Fruit fly (Drosophila melanogaster): ENCODE results near the gene TTLL4B.

The TTLL4B gene

dm6 chr2L:3862437-3863041 is at the start of gene TTLL4B:
TSS of gene TTLL4B (plus strand) at chr2L:3862668.
- TF ChIP-seq Rel (GFP tag; optimal IDR thresholded peaks at IDR 0.05): no peak
- peak; percentile 45 for TF ChIP-seq Rel (tag; optimal IDR thresholded peaks at IDR 0.05)
- TF ChIP-seq Hr83 (GFP tag; optimal IDR thresholded peaks at IDR 0.05; ENCODE audit: poor library complexity, severe bottlenecking): no peak

DNA sequence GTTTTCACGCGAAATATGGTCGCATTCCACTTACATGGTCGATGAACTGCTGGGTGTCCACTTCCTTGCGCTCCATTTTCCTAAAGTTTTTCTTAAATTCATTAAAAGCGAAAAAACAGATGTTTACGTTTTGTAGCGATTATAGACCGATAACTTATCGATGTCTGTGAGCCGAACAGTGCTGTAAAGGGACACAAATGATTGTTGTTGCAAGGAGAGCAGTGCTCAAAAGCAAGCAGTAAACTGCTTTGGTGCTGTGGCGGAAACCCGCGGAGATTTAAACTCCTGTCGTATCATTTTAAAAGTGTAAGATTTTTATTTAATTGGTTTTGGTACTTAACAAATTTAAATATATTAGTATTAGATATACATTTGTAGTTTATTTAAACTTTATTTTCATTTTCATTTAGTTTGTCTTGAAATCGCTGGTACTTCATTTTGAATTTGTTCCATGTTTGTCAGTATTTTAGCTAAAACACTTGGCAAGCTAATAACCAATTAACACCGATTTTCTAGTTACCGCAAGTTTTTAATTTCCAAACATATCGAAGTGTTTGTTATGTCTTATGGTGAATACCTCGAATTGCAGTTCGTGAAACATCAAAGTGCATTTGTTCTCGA is 49.1 kb upstream of the TTLL4B start, which contains the start of gene CG3407:
TSS of gene CG3407 (minus strand) at position 156 of the 621 bp plus-strand sequence.
- TF ChIP-seq Myc (optimal IDR thresholded peaks at IDR 0.05) (peak; percentile 56), CrebA (GFP tag; optimal IDR thresholded peaks at IDR 0.05; ENCODE audit: borderline replicate concordance) (no peak), tai (GFP tag; optimal IDR thresholded peaks at IDR 0.05) (peak; percentile 51), Hnf4 (GFP tag; optimal IDR thresholded peaks at IDR 0.05) (peak; percentile 70), Vsx2 (GFP tag; optimal IDR thresholded peaks at IDR 0.05; ENCODE audit: partially characterized antibody) (no peak), GATAd (GFP tag; optimal IDR thresholded peaks at IDR 0.05) (peak; percentile 81), sv (GFP tag; optimal IDR thresholded peaks at IDR 0.05) (peak; percentile 66), fru (GFP tag; optimal IDR thresholded peaks at IDR 0.05) (peak; percentile 10), foxo (GFP tag; optimal IDR thresholded peaks at IDR 0.05) (peak in 1 of 2 experiments; percentile 15), Mio (GFP tag; optimal IDR thresholded peaks at IDR 0.05) (no peak), N (GFP tag; optimal IDR thresholded peaks at IDR 0.05) (peak; percentile 69)

DNA sequence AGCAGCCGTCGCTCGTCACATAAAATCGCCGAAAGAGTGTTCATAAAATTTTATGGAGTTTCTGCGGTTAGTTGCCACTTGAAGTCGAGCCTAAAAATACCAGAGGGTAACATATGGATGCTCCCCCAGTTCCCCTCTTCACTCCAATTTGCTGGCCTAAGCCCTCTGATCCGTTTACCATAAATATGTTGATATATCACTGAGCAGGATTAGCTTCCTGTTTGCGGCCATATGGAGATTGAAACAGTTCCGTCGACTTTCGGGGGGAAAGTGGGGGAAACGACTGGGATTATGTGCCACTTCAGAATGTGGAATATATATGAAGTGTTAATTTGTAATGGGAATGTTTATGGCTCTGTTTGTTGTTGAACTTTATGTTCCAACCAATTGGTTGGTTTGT is 48.3 kb upstream of the TTLL4B start:
- TF ChIP-seq dsf (GFP tag; optimal IDR thresholded peaks at IDR 0.05; ENCODE audit: borderline replicate concordance) (no peak), dmrt93B (GFP tag; optimal IDR thresholded peaks at IDR 0.05) (no peak), psq (GFP tag; optimal IDR thresholded peaks at IDR 0.05) (no peak), Abd-B (GFP tag; optimal IDR thresholded peaks at IDR 0.05) (no peak), Vsx2 (GFP tag; optimal IDR thresholded peaks at IDR 0.05; ENCODE audit: partially characterized antibody) (no peak), ey (GFP tag; optimal IDR thresholded peaks at IDR 0.05) (no peak), HLH106 (tag; optimal IDR thresholded peaks at IDR 0.05) (no peak), rgr (GFP tag; optimal IDR thresholded peaks at IDR 0.05) (no peak), br (GFP tag; optimal IDR thresholded peaks at IDR 0.05) (no peak), N (GFP tag; optimal IDR thresholded peaks at IDR 0.05) (no peak), Sp1 (GFP tag; optimal IDR thresholded peaks at IDR 0.05) (no peak), foxo (GFP tag; optimal IDR thresholded peaks at IDR 0.05) (no peak), Myc (optimal IDR thresholded peaks at IDR 0.05) (no peak), woc (GFP tag; optimal IDR thresholded peaks at IDR 0.05) (no peak), pan (optimal IDR thresholded peaks at IDR 0.05) (no peak), h (GFP tag; optimal IDR thresholded peaks at IDR 0.05) (no peak), usp (GFP tag; optimal IDR thresholded peaks at IDR 0.05) (no peak), sv (GFP tag; optimal IDR thresholded peaks at IDR 0.05) (no peak)

DNA sequence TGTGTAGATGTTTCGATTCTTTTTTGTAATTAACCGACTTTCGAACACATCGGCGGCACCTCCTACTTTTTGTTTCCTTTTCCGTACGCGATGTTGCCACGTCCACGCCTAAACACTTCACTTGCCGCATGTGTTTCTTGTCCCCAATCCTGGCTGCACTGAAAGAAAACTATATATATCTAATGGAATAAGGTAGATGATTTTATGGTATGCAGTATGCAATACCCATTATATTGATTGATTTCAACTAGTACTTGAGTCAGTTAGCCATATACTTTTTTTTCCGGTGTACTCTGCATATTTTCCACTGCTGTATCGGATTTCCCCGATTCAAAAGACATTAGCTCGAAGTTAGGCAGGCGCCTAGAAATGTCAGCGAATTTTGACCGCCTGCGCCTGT is 43.6 kb upstream of the TTLL4B start:
- TF ChIP-seq Dif (GFP tag; optimal IDR thresholded peaks at IDR 0.05; ENCODE audit: partially characterized antibody) (no peak), pan (optimal IDR thresholded peaks at IDR 0.05) (no peak), psq (GFP tag; optimal IDR thresholded peaks at IDR 0.05) (no peak), Jra (GFP tag; optimal IDR thresholded peaks at IDR 0.05) (no peak), Vsx2 (GFP tag; optimal IDR thresholded peaks at IDR 0.05; ENCODE audit: partially characterized antibody) (no peak), tai (GFP tag; optimal IDR thresholded peaks at IDR 0.05) (no peak), Hr78 (GFP tag; optimal IDR thresholded peaks at IDR 0.05) (no peak), dl (GFP tag; optimal IDR thresholded peaks at IDR 0.05; ENCODE audit: insufficient read depth in 1 of 2, partially characterized antibody in 2 of 2) (no peak), br (GFP tag; optimal IDR thresholded peaks at IDR 0.05) (no peak), Hr83 (GFP tag; optimal IDR thresholded peaks at IDR 0.05; ENCODE audit: poor library complexity, severe bottlenecking) (no peak), rgr (GFP tag; optimal IDR thresholded peaks at IDR 0.05) (no peak), lola (GFP tag; optimal IDR thresholded peaks at IDR 0.05) (no peak), dsf (GFP tag; optimal IDR thresholded peaks at IDR 0.05; ENCODE audit: borderline replicate concordance) (no peak)

Data from whole organism, wandering third instar larva.